Worm (Caenorhabditis elegans): ENCODE data around the gene Y47D3A.20.

- TF ChIP-seq blmp-1 (tag; optimal IDR thresholded peaks at IDR 0.05): no peak
- TF ChIP-seq nhr-76 (tag; optimal IDR thresholded peaks at IDR 0.05): no peak
- TF ChIP-seq bed-3 (GFP tag; optimal IDR thresholded peaks at IDR 0.05): no peak
- TF ChIP-seq pha-4 (tag; optimal IDR thresholded peaks at IDR 0.05): no peak
- TF ChIP-seq lin-32 (GFP tag; optimal IDR thresholded peaks at IDR 0.05): no peak
These were observed 33.2 kb upstream of the Y47D3A.20 start for ce11 chrIII:11241583-11242187.

Measured in whole organism, mixed stage, embryonic.